Worm (Caenorhabditis elegans): ENCODE data around the gene C47E12.3.

Gene C47E12.3

DNA sequence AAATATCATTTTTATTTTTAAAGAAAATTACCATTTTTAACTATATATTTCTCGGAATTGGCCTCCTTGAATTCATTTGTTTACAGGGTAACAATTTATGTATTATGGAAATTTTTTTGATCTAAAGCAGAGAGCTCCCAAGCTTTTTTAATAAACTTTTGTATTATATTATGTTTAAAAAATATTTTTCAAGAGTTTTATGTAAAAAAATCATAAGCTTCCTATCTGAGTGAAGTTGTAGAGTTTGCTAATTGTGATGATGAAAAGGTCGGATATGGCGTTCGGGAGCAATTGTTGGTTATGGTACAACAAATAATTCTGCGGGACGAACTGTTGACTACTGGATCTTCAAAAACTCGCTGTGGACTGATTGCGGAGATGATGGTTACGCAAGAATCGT is 19.6 kb upstream of the C47E12.3 start, which contains the start of gene F44D12.19:
Gene F44D12.19, plus strand, starts transcription at position 301 of the 400 bp plus-strand sequence.
- TF ChIP-seq fkh-10 (GFP tag; optimal IDR thresholded peaks at IDR 0.05) (no peak), ceh-24 (tag; optimal IDR thresholded peaks at IDR 0.05) (no peak), ceh-14 (tag; optimal IDR thresholded peaks at IDR 0.05) (no peak), dve-1 (tag; optimal IDR thresholded peaks at IDR 0.05) (no peak), ahr-1 (tag; optimal IDR thresholded peaks at IDR 0.05) (no peak), nhr-232 (tag; optimal IDR thresholded peaks at IDR 0.05) (no peak), unc-42 (tag; optimal IDR thresholded peaks at IDR 0.05) (no peak), ttx-3 (tag; optimal IDR thresholded peaks at IDR 0.05) (no peak), C08G9.2 (tag; optimal IDR thresholded peaks at IDR 0.05) (no peak), ceh-19 (GFP tag; optimal IDR thresholded peaks at IDR 0.05) (no peak), sox-2 (GFP tag; IDR thresholded peaks at IDR 0.05) (no peak), elt-4 (tag; optimal IDR thresholded peaks at IDR 0.05) (no peak)

DNA sequence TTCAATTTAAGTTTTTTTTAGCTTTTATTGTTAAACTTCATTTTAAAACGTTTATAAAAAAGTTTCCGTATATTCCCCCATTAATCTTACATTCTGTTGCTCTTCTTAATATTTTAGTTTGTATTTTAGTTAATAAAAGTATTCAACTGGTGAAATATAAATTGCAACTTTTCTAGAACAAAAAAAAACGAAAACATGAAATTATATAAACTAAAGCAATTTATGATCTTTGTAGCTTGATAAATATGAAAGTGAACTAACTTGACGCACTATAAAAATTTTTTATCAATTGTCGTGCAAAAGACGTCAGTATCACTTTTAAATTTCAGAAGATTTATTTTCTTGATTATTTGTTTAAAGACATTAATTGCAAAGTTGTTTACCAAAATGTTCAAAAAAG is 16.0 kb upstream of the C47E12.3 start, which contains the start of gene F44D12.2:
Gene F44D12.2, minus strand, starts transcription at position 101 of the 400 bp plus-strand sequence.
- TF ChIP-seq hlh-6 (tag; optimal IDR thresholded peaks at IDR 0.05) (no peak), zip-5 (tag; optimal IDR thresholded peaks at IDR 0.05) (no peak), lin-11 (tag; optimal IDR thresholded peaks at IDR 0.05) (no peak), nfya-1 (tag; optimal IDR thresholded peaks at IDR 0.05) (no peak), pag-3 (tag; optimal IDR thresholded peaks at IDR 0.05; ENCODE audit: borderline replicate concordance) (no peak), npax-4 (tag; optimal IDR thresholded peaks at IDR 0.05) (no peak), gmeb-2 (tag; optimal IDR thresholded peaks at IDR 0.05) (no peak), ama-1 (optimal IDR thresholded peaks at IDR 0.05) (no peak)

- TF ChIP-seq C08G9.2 (tag; optimal IDR thresholded peaks at IDR 0.05): no peak
- TF ChIP-seq eyg-1 (tag; optimal IDR thresholded peaks at IDR 0.05): no peak
- TF ChIP-seq pha-2 (tag; optimal IDR thresholded peaks at IDR 0.05): no peak
- TF ChIP-seq fax-1 (tag; optimal IDR thresholded peaks at IDR 0.05): no peak
- no peak for TF ChIP-seq madf-2 (tag; optimal IDR thresholded peaks at IDR 0.05)
- TF ChIP-seq ceh-19 (GFP tag; optimal IDR thresholded peaks at IDR 0.05): no peak
- TF ChIP-seq rnt-1 (tag; optimal IDR thresholded peaks at IDR 0.05): no peak
- TF ChIP-seq ceh-45 (GFP tag; IDR thresholded peaks at IDR 0.05): no peak
- no peak for TF ChIP-seq ceh-34 (tag; optimal IDR thresholded peaks at IDR 0.05)
- TF ChIP-seq hlh-15 (tag; optimal IDR thresholded peaks at IDR 0.05): no peak
- TF ChIP-seq pqm-1 (tag; optimal IDR thresholded peaks at IDR 0.05): no peak
Observed at ce11 chrIV:10016977-10017376, 15.3 kb upstream of the C47E12.3 start, which contains the start of gene ent-7. ent-7 (plus strand) TSS chrIV:10017277.

DNA sequence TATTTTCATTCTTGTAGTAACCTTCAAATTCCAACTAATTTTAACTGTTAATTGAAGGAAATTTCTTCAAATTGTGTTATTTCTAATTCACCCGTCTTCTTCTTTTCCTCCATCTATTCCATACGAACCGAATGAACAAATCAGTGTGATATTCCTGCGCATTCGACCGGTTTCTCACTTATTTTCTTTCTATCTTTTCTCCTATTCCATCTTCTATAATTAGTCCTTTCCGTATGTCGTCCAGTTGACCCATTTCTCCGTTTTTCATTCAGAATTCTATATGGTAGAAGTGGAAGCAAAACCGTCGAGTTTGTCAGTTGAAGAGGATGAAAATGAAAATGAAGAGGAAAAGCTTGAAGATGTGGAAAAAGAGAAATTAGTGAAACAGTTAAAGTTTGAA is 7.9 kb upstream of the C47E12.3 start, which contains the start of gene magu-4:
Gene magu-4, plus strand, starts transcription at position 218 of the 400 bp plus-strand sequence.
- no peak for TF ChIP-seq ttx-3 (tag; optimal IDR thresholded peaks at IDR 0.05)
- no peak for TF ChIP-seq lim-6 (tag; optimal IDR thresholded peaks at IDR 0.05)
- no peak for TF ChIP-seq ahr-1 (tag; optimal IDR thresholded peaks at IDR 0.05)
- no peak for TF ChIP-seq ceh-2 (tag; optimal IDR thresholded peaks at IDR 0.05)
- TF ChIP-seq sox-4 (tag; optimal IDR thresholded peaks at IDR 0.05): no peak
- TF ChIP-seq pag-3 (tag; optimal IDR thresholded peaks at IDR 0.05; ENCODE audit: borderline replicate concordance): no peak
- no peak for TF ChIP-seq lin-11 (tag; optimal IDR thresholded peaks at IDR 0.05)

DNA sequence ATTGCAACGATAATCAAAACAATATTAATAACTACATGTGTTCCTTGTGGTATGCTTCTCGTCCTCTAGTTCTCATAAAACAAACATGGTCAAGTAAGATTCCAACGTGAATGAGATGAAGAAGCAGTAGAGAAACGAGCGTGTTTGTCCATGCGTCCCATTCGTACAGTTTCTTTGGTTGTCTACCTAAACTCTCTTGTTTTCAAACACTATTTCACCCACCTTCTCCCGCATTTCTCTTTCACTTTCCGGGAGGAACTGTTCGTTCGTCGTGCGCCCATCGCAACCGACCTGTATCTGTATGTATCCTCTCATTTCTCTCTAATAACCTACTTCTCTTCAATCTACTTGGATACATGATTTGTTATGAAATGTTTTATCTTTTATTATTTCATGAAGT is 6.1 kb upstream of the C47E12.3 start:
- peak; percentile 10 for TF ChIP-seq ref-2 (tag; optimal IDR thresholded peaks at IDR 0.05)
- no peak for TF ChIP-seq unc-3 (GFP tag; conservative IDR thresholded peaks at IDR 0.05)
- no peak for TF ChIP-seq unc-3 (tag; optimal IDR thresholded peaks at IDR 0.05)
- no peak for TF ChIP-seq ceh-9 (tag; optimal IDR thresholded peaks at IDR 0.05)
